Fruit fly (Drosophila melanogaster) whole organism, adult: Measurements from ENCODE around the gene CG17841.

Experiments
- CG7101 ChIP-seq: fragments of 200-800 bp; sonication (Bioruptor generic); optimal IDR thresholded peaks from 2 replicates; lab custom pipeline; 2018; ENCODE audit warnings: missing biosample characterization, mild to moderate bottlenecking, missing genetic modification characterization, moderate library complexity
- Crg-1 ChIP-seq: fragments of 200-800 bp; sonication (Bioruptor generic); optimal IDR thresholded peaks from 2 replicates; lab custom pipeline; 2016; ENCODE audit warnings: missing biosample characterization, missing genetic modification characterization

dm6 chrX:10384947-10385346 lies 17.1 kb downstream of the CG17841 start:
- TF ChIP-seq Crg-1 (GFP tag; lab: Kevin White, UChicago), result no peak
- TF ChIP-seq CG7101 (tag; lab: Kevin White, UChicago), result no peak
